Fruit fly (Drosophila melanogaster): ENCODE data around the gene Hipk.

Hipk gene

DNA sequence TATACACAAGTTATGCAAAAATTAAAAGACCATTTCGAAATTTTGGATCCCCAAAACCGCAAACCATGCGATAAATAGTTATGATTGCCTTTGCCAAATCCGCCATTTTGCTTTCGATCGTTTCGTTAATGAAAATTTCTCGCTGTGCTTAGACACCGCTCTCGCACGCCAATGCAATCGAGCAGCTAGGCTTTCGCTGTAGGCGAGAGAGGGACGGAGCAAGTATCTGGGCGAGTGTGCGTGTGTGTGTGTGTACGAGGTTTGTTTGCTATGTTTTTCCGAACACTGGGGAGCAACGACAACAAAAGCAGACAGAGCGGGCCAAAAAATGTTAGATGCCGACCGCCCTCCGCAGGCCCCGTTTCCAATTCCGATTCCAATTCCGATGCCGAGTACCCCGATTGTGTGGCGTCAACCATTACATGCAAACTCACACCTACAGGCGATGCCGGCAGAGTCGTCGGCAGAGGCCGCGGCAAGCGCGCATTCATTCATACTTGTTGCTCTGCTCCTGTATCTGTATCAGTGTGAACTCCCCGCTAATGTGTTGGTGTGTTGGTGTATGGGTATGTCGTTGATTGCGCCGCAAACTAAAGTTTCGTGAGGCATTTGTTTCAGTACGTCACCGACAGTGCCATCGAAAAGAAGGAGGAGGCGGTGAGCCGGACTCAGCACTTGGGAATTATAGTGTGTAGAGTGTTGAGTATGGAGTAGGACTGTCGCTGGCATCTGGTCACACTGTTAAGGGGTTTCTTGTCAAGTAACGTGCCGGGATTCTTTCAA, 85.2 kb downstream of the Hipk start (continued):
- peak; percentile 52 for TF ChIP-seq bbx (GFP tag; IDR thresholded peaks at IDR 0.05; ENCODE audit: partially characterized antibody)
- no peak for TF ChIP-seq Neu2 (GFP tag; optimal IDR thresholded peaks at IDR 0.05; ENCODE audit: borderline replicate concordance)
- peak; percentile 55 for TF ChIP-seq Xrp1 (GFP tag; IDR thresholded peaks at IDR 0.05)
- peak; percentile 33 for TF ChIP-seq Dek (tag; optimal IDR thresholded peaks at IDR 0.05)
- TF ChIP-seq sd (tag; optimal IDR thresholded peaks at IDR 0.05) = peak; percentile 100
- peak; percentile 6 for TF ChIP-seq CG12219 (GFP tag; optimal IDR thresholded peaks at IDR 0.05)
- no peak for TF ChIP-seq D (optimal IDR thresholded peaks at IDR 0.05)
- no peak for TF ChIP-seq D (GFP tag; optimal IDR thresholded peaks at IDR 0.05)
- TF ChIP-seq Ptx1 (GFP tag; IDR thresholded peaks at IDR 0.05) = peak; percentile 59; the same call in 1 of the 2 replicates
- peak; percentile 30 for TF ChIP-seq CG2678 (tag; optimal IDR thresholded peaks at IDR 0.05)
- TF ChIP-seq ttk (GFP tag; IDR thresholded peaks at IDR 0.05) = peak; percentile 39; the same call in 1 of the 2 replicates
- TF ChIP-seq CG1529 (GFP tag; optimal IDR thresholded peaks at IDR 0.05) = no peak
- TF ChIP-seq p53 (GFP tag; optimal IDR thresholded peaks at IDR 0.05) = no peak
- peak; percentile 77 for TF ChIP-seq Nf-YC (tag; optimal IDR thresholded peaks at IDR 0.05)
- TF ChIP-seq bsh (GFP tag; optimal IDR thresholded peaks at IDR 0.05) = peak; percentile 44 to 47
- peak; percentile 39 for TF ChIP-seq pho (GFP tag; optimal IDR thresholded peaks at IDR 0.05)
- TF ChIP-seq tup (GFP tag; optimal IDR thresholded peaks at IDR 0.05) = no peak
- peak; percentile 38; the same call in 1 of the 2 replicates for TF ChIP-seq inv (GFP tag; IDR thresholded peaks at IDR 0.05; ENCODE audit: partially characterized antibody)
- peak; percentile 21 for TF ChIP-seq CG9609 (GFP tag; optimal IDR thresholded peaks at IDR 0.05)
- peak; percentile 47 for TF ChIP-seq CG4360 (GFP tag; IDR thresholded peaks at IDR 0.05)
- TF ChIP-seq ash1 (GFP tag; optimal IDR thresholded peaks at IDR 0.05) = peak; percentile 87
- peak; percentile 30; the same call in 1 of the 3 replicates for TF ChIP-seq Mrtf (GFP tag; IDR thresholded peaks at IDR 0.05)
- no peak for TF ChIP-seq CG3726 (GFP tag; IDR thresholded peaks at IDR 0.05)
- peak; percentile 85 for TF ChIP-seq cwo (GFP tag; optimal IDR thresholded peaks at IDR 0.05)
- TF ChIP-seq danr (GFP tag; IDR thresholded peaks at IDR 0.05) = 0 out of 2 replicates have a peak, but pooled peaks have one; percentile 22
- TF ChIP-seq ham (GFP tag; IDR thresholded peaks at IDR 0.05) = no peak
- peak; percentile 8; the same call in 1 of the 2 replicates for TF ChIP-seq CG8765 (GFP tag; IDR thresholded peaks at IDR 0.05)
- peak; percentile 42 to 80 for TF ChIP-seq Trl (optimal IDR thresholded peaks at IDR 0.05)
- no peak for TF ChIP-seq Trl (GFP tag; optimal IDR thresholded peaks at IDR 0.05)
- TF ChIP-seq disco-r (GFP tag; optimal IDR thresholded peaks at IDR 0.05) = no peak
- peak; percentile 45; the same call in 1 of the 2 replicates for TF ChIP-seq amos (GFP tag; IDR thresholded peaks at IDR 0.05; ENCODE audit: partially characterized antibody)
- TF ChIP-seq gcm (GFP tag; optimal IDR thresholded peaks at IDR 0.05) = peak; percentile 50
- peak; percentile 100 for TF ChIP-seq CG1233 (GFP tag; optimal IDR thresholded peaks at IDR 0.05)
- peak; percentile 63 for TF ChIP-seq NFAT (GFP tag; IDR thresholded peaks at IDR 0.05)
- TF ChIP-seq MBD-R2 (GFP tag; IDR thresholded peaks at IDR 0.05) = peak; percentile 30; the same call in 1 of the 2 replicates
- TF ChIP-seq her (GFP tag; optimal IDR thresholded peaks at IDR 0.05) = peak; percentile 56
- TF ChIP-seq CG18476 (GFP tag; optimal IDR thresholded peaks at IDR 0.05) = no peak
- peak; percentile 2 for TF ChIP-seq CG13775 (GFP tag; optimal IDR thresholded peaks at IDR 0.05)
- peak; percentile 57; the same call in 2 of the 3 replicates for TF ChIP-seq CG34422 (GFP tag; IDR thresholded peaks at IDR 0.05)
- peak; percentile 38 for TF ChIP-seq pb (GFP tag; optimal IDR thresholded peaks at IDR 0.05)
- peak; percentile 57; the same call in 1 of the 2 replicates for TF ChIP-seq CG3847 (GFP tag; IDR thresholded peaks at IDR 0.05)
- no peak for TF ChIP-seq gsb (GFP tag; IDR thresholded peaks at IDR 0.05)
- TF ChIP-seq hth (optimal IDR thresholded peaks at IDR 0.05) = no peak
- TF ChIP-seq so (GFP tag; IDR thresholded peaks at IDR 0.05) = peak; percentile 70; the same call in 1 of the 3 replicates
- TF ChIP-seq CG8388 (GFP tag; optimal IDR thresholded peaks at IDR 0.05) = peak; percentile 7
- TF ChIP-seq luna (GFP tag; optimal IDR thresholded peaks at IDR 0.05) = no peak
- peak; percentile 49; the same call in 2 of the 3 replicates for TF ChIP-seq dysf (GFP tag; IDR thresholded peaks at IDR 0.05)
- TF ChIP-seq aop (GFP tag; IDR thresholded peaks at IDR 0.05) = peak; percentile 68; the same call in 1 of the 2 replicates
- TF ChIP-seq lbe (GFP tag; optimal IDR thresholded peaks at IDR 0.05) = peak; percentile 5
- peak; percentile 8 for TF ChIP-seq az2 (GFP tag; optimal IDR thresholded peaks at IDR 0.05)

All from whole organism, embryonic.